Worm (Caenorhabditis elegans) whole organism, L2 larva: Measurements from ENCODE around the gene tbc-13.

Source experiments
- C34F6.9 ChIP-seq: fragments of 150-350 bp; optimal IDR thresholded peaks from 2 replicates; lab custom pipeline; 2014; ENCODE audit warnings: missing biosample characterization, missing genetic modification characterization
- F13H6.1 ChIP-seq: sonication (generic microtip); optimal IDR thresholded peaks from 2 replicates; lab custom pipeline; 2016; ENCODE audit warnings: missing genetic modification characterization, missing compliant biosample characterization
- Y55F3AM.14 ChIP-seq: fragments of 200-800 bp; sonication (Bioruptor generic); optimal IDR thresholded peaks from 2 replicates; lab custom pipeline; 2018; ENCODE audit warnings: mild to moderate bottlenecking, missing genetic modification characterization, missing compliant biosample characterization
- ZK546.5 ChIP-seq: sonication (generic microtip); optimal IDR thresholded peaks from 2 replicates; lab custom pipeline; 2017; ENCODE audit warnings: missing biosample characterization, missing genetic modification characterization
- alr-1 ChIP-seq: fragments of 150-350 bp; optimal IDR thresholded peaks from 2 replicates; lab custom pipeline; 2014; ENCODE audit warnings: missing biosample characterization, missing genetic modification characterization
- ama-1 ChIP-seq: fragments of 150-350 bp; optimal IDR thresholded peaks from 2 replicates; lab custom pipeline; 2018; ENCODE audit warnings: inconsistent platforms
- blmp-1 ChIP-seq: sonication (generic microtip); optimal IDR thresholded peaks from 2 replicates; lab custom pipeline; 2017; ENCODE audit warnings: missing genetic modification characterization, mild to moderate bottlenecking, missing compliant biosample characterization, antibody characterized with exemption, moderate library complexity; ENCODE audit not compliant: insufficient read depth
- ceh-16 ChIP-seq: fragments of 150-350 bp; optimal IDR thresholded peaks from 2 replicates; lab custom pipeline; 2014; ENCODE audit warnings: missing biosample characterization, missing genetic modification characterization
- ceh-82 ChIP-seq: fragments of 150-350 bp; optimal IDR thresholded peaks from 2 replicates; lab custom pipeline; 2014; ENCODE audit warnings: missing biosample characterization, missing genetic modification characterization
- crh-2 ChIP-seq: sonication (generic microtip); optimal IDR thresholded peaks from 2 replicates; lab custom pipeline; 2017; ENCODE audit warnings: missing biosample characterization, missing genetic modification characterization
- dmd-4 ChIP-seq: sonication (generic microtip); optimal IDR thresholded peaks from 2 replicates; lab custom pipeline; 2017; ENCODE audit warnings: missing biosample characterization, missing genetic modification characterization
- egl-27 ChIP-seq: sonication (generic microtip); optimal IDR thresholded peaks from 3 replicates; lab custom pipeline; 2017; ENCODE audit warnings: missing biosample characterization, missing genetic modification reagents, missing genetic modification characterization
- elt-1 ChIP-seq: fragments of 150-350 bp; optimal IDR thresholded peaks from 2 replicates; lab custom pipeline; 2014; ENCODE audit warnings: missing biosample characterization, missing genetic modification characterization
- elt-3 ChIP-seq: sonication (generic microtip); optimal IDR thresholded peaks from 2 replicates; lab custom pipeline; 2017; ENCODE audit warnings: missing biosample characterization, missing genetic modification characterization
- fos-1 ChIP-seq: fragments of 150-350 bp; optimal IDR thresholded peaks from 2 replicates; lab custom pipeline; 2014; ENCODE audit warnings: missing biosample characterization, missing genetic modification characterization
- gmeb-1 ChIP-seq: fragments of 150-350 bp; optimal IDR thresholded peaks from 2 replicates; lab custom pipeline; 2014; ENCODE audit warnings: missing biosample characterization, missing genetic modification characterization
- lin-11 ChIP-seq: fragments of 150-350 bp; sonication (generic microtip); optimal IDR thresholded peaks from 2 replicates; lab custom pipeline; 2014; ENCODE audit warnings: missing biosample characterization, missing genetic modification characterization, inconsistent platforms, mixed read lengths
- lin-13 ChIP-seq: fragments of 150-350 bp; optimal IDR thresholded peaks from 2 replicates; lab custom pipeline; 2014; ENCODE audit warnings: missing biosample characterization, missing genetic modification reagents, missing genetic modification characterization
- lsy-2 ChIP-seq, 2 experiments: fragments of 150-350 bp in 1 of 2; sonication (generic microtip) in 1 of 2; optimal IDR thresholded peaks; 2 replicates each; lab custom pipeline; 2014 to 2017; ENCODE audit warnings: missing biosample characterization in 2 of 2, missing genetic modification characterization in 2 of 2
- mab-5 ChIP-seq: fragments of 150-350 bp; optimal IDR thresholded peaks from 2 replicates; lab custom pipeline; 2014; ENCODE audit warnings: missing biosample characterization, missing genetic modification characterization
- nhr-10 ChIP-seq: sonication (generic microtip); optimal IDR thresholded peaks from 2 replicates; lab custom pipeline; 2017; ENCODE audit warnings: missing biosample characterization, missing genetic modification characterization
- nhr-11 ChIP-seq: fragments of 150-350 bp; optimal IDR thresholded peaks from 2 replicates; lab custom pipeline; 2014; ENCODE audit warnings: missing biosample characterization, missing genetic modification characterization
- nhr-129 ChIP-seq: fragments of 150-350 bp; optimal IDR thresholded peaks from 2 replicates; lab custom pipeline; 2014; ENCODE audit warnings: missing biosample characterization, missing genetic modification characterization
- nhr-21 ChIP-seq: fragments of 150-350 bp; optimal IDR thresholded peaks from 2 replicates; lab custom pipeline; 2014; ENCODE audit warnings: missing biosample characterization, missing genetic modification characterization
- nhr-23 ChIP-seq: fragments of 150-350 bp; optimal IDR thresholded peaks from 2 replicates; lab custom pipeline; 2014; ENCODE audit warnings: missing biosample characterization, missing genetic modification reagents, missing genetic modification characterization
- nhr-237 ChIP-seq: fragments of 150-350 bp; optimal IDR thresholded peaks from 2 replicates; lab custom pipeline; 2014; ENCODE audit warnings: missing biosample characterization, missing genetic modification characterization
- nhr-25 ChIP-seq: fragments of 150-350 bp; sonication (generic microtip); optimal IDR thresholded peaks from 3 replicates; lab custom pipeline; 2014; ENCODE audit warnings: missing biosample characterization, missing genetic modification characterization
- nhr-6 ChIP-seq: fragments of 150-350 bp; optimal IDR thresholded peaks from 2 replicates; lab custom pipeline; 2014; ENCODE audit warnings: missing biosample characterization, missing genetic modification characterization
- nhr-77 ChIP-seq: fragments of 150-350 bp; optimal IDR thresholded peaks from 2 replicates; lab custom pipeline; 2014; ENCODE audit warnings: missing biosample characterization, missing genetic modification characterization
- peb-1 ChIP-seq: fragments of 150-350 bp; optimal IDR thresholded peaks from 2 replicates; lab custom pipeline; 2014; ENCODE audit warnings: missing biosample characterization, missing genetic modification characterization
- sem-4 ChIP-seq: fragments of 150-350 bp; optimal IDR thresholded peaks from 2 replicates; lab custom pipeline; 2014; ENCODE audit warnings: missing biosample characterization, missing genetic modification reagents, missing genetic modification characterization
- skn-1 ChIP-seq: sonication (generic microtip); optimal IDR thresholded peaks from 2 replicates; lab custom pipeline; 2017; ENCODE audit warnings: missing biosample characterization, missing genetic modification characterization
- sma-3 ChIP-seq: sonication (generic microtip); optimal IDR thresholded peaks from 2 replicates; lab custom pipeline; 2016; ENCODE audit warnings: missing genetic modification reagents, missing genetic modification characterization, missing compliant biosample characterization
- sma-9 ChIP-seq, 2 experiments: fragments of 150-350 bp in 1 of 2; sonication (generic microtip) in 1 of 2; optimal IDR thresholded peaks; 2 replicates each; lab custom pipeline; 2014 to 2016; ENCODE audit warnings: missing genetic modification characterization in 2 of 2, mild to moderate bottlenecking in 1 of 2, missing biosample characterization in 1 of 2, missing compliant biosample characterization in 1 of 2, missing genetic modification reagents in 1 of 2, moderate library complexity in 1 of 2
- snpc-4 ChIP-seq: fragments of 150-350 bp; optimal IDR thresholded peaks from 2 replicates; lab custom pipeline; 2014; ENCODE audit warnings: missing biosample characterization, missing genetic modification characterization
- unc-39 ChIP-seq: fragments of 150-350 bp; optimal IDR thresholded peaks from 2 replicates; lab custom pipeline; 2014; ENCODE audit warnings: missing biosample characterization, missing genetic modification characterization
- unc-55 ChIP-seq: fragments of 150-350 bp; sonication (generic microtip); optimal IDR thresholded peaks from 3 replicates; lab custom pipeline; 2014; ENCODE audit warnings: missing biosample characterization, missing genetic modification reagents, missing genetic modification characterization
- unc-62 ChIP-seq: fragments of 150-350 bp; optimal IDR thresholded peaks from 2 replicates; lab custom pipeline; 2014; ENCODE audit warnings: missing biosample characterization, missing genetic modification reagents, missing genetic modification characterization
- zag-1 ChIP-seq: fragments of 150-350 bp; optimal IDR thresholded peaks from 2 replicates; lab custom pipeline; 2014; ENCODE audit warnings: missing biosample characterization, missing genetic modification characterization
- ztf-1 ChIP-seq: fragments of 200-800 bp; sonication (Bioruptor generic); conservative IDR thresholded peaks from 2 replicates; pipeline ENCODE4 v1.3.6; 2022; ENCODE audit warnings: missing genetic modification characterization, missing compliant biosample characterization
- ztf-11 ChIP-seq: sonication (generic microtip); optimal IDR thresholded peaks from 2 replicates; lab custom pipeline; 2017; ENCODE audit warnings: missing biosample characterization, missing genetic modification characterization
- ztf-4 ChIP-seq: fragments of 150-350 bp; optimal IDR thresholded peaks from 2 replicates; lab custom pipeline; 2014; ENCODE audit warnings: missing biosample characterization, missing genetic modification characterization

The tbc-13 gene

DNA sequence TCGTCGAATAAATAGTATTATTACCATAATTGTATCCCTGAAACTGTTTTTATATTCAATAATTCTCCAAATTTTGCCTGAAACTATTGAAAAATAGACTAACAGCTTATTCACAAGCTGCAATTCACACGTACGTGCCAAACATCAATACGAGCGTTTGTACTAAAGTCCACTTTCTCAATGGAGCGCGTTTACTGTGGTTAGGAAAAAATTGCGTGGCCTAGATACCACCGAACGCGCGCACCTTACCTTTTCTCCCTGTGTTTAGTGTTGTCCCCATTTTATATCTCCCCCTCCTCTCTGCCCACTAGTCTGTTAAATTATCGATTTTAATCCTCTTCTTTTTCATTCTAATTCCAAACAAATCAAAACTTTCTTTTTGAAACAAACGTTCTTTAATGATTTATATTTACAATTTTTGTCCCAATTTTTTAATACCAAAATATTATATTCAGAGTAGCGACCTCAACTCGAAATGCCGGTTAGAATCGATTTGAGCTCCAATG is 30.5 kb upstream of the tbc-13 start, which contains the start of the genes T18D3.9 and T18D3.1:
TSS of gene T18D3.9 (minus strand) at position 168 of the 506 bp plus-strand sequence.
TSS of gene T18D3.1 (plus strand) at position 456 of the 506 bp plus-strand sequence.
- TF ChIP-seq Y55F3AM.14 (GFP tag; lab: Kevin White, UChicago) (no peak), ama-1 (lab: Kevin White, UChicago) (no peak), ceh-82 (tag; lab: Kevin White, UChicago) (no peak), nhr-21 (peak; percentile 42), sma-9 (GFP tag; optimal IDR thresholded peaks at IDR 0.05; lab: Kevin White, UChicago) (peak; percentile 14), sma-9 (tag; optimal IDR thresholded peaks at IDR 0.05; lab: Kevin White, UChicago) (no peak), elt-1 (tag; lab: Kevin White, UChicago) (no peak), mab-5 (tag; lab: Kevin White, UChicago) (no peak), unc-39 (tag; lab: Kevin White, UChicago) (no peak), nhr-10 (tag; lab: Kevin White, UChicago) (no peak), zag-1 (tag; lab: Kevin White, UChicago) (no peak), nhr-129 (tag; lab: Kevin White, UChicago) (peak; percentile 60), nhr-11 (no peak), crh-2 (tag; lab: Kevin White, UChicago) (peak; percentile 46), ceh-16 (tag; lab: Kevin White, UChicago) (no peak), elt-3 (no peak), ztf-11 (tag; lab: Kevin White, UChicago) (no peak), nhr-23 (tag; lab: Kevin White, UChicago) (no peak), nhr-237 (tag; lab: Kevin White, UChicago) (no peak), gmeb-1 (tag; lab: Kevin White, UChicago) (peak; percentile 45), C34F6.9 (tag; lab: Kevin White, UChicago) (peak; percentile 65), sma-3 (peak; percentile 36), fos-1 (tag; lab: Kevin White, UChicago) (peak; percentile 42), F13H6.1 (peak; percentile 38), ZK546.5 (no peak), lin-11 (tag; lab: Kevin White, UChicago) (no peak), lsy-2 (tag; optimal IDR thresholded peaks at IDR 0.05; lab: Kevin White, UChicago) (peak in 1 of 2 experiments; percentile 60), snpc-4 (tag; lab: Kevin White, UChicago) (no peak), nhr-25 (tag; lab: Kevin White, UChicago) (peak; percentile 39), lin-13 (GFP tag; lab: Kevin White, UChicago) (peak; percentile 62), nhr-77 (no peak), alr-1 (no peak), skn-1 (tag; lab: Kevin White, UChicago) (no peak), blmp-1 (tag; lab: Kevin White, UChicago) (no peak), dmd-4 (tag; lab: Kevin White, UChicago) (no peak), unc-55 (GFP tag; lab: Kevin White, UChicago) (peak; percentile 32), peb-1 (tag; lab: Kevin White, UChicago) (no peak)

DNA sequence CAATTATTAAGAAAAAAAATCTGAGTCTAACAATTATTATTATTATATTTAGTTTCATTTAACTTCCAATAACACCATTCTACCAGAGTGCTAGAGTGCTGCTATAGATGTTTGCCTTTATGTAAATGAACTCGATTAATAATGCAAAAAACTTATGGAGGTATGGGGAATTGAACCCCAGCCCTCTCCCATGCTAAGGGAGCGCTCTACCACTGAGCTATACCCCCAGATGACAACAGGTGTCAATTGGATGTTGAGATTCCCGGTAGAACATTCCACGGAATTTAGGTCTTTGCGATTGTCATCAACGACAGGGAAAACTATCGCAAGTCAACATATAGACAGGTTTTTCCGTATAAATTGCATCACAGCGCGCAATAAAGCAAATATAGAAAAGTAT is 26.8 kb upstream of the tbc-13 start:
- TF ChIP-seq gmeb-1 (tag; lab: Kevin White, UChicago), result peak; percentile 43
- peak; percentile 19 for TF ChIP-seq nhr-6
- peak; percentile 62 for TF ChIP-seq sma-3
- peak; percentile 47 for TF ChIP-seq sem-4 (tag; lab: Kevin White, UChicago)
- TF ChIP-seq unc-62 (GFP tag; lab: Kevin White, UChicago), result no peak
- TF ChIP-seq C34F6.9 (tag; lab: Kevin White, UChicago), result no peak
- TF ChIP-seq elt-3, result no peak
- peak; percentile 20 for TF ChIP-seq fos-1 (tag; lab: Kevin White, UChicago)
- peak; percentile 56 for TF ChIP-seq egl-27
- peak; percentile 73 for TF ChIP-seq sma-9 (GFP tag; optimal IDR thresholded peaks at IDR 0.05; lab: Kevin White, UChicago)
- TF ChIP-seq sma-9 (tag; optimal IDR thresholded peaks at IDR 0.05; lab: Kevin White, UChicago), result no peak
- peak; percentile 21 for TF ChIP-seq Y55F3AM.14 (GFP tag; lab: Kevin White, UChicago)
- no peak for TF ChIP-seq nhr-25 (tag; lab: Kevin White, UChicago)
- TF ChIP-seq ztf-1 (GFP tag; lab: Robert Waterston, UW), result no peak
- TF ChIP-seq nhr-129 (tag; lab: Kevin White, UChicago), result peak; percentile 84
- TF ChIP-seq ztf-11 (tag; lab: Kevin White, UChicago), result no peak
- TF ChIP-seq lin-13 (GFP tag; lab: Kevin White, UChicago), result peak; percentile 47
- no peak for TF ChIP-seq elt-1 (tag; lab: Kevin White, UChicago)
- no peak for TF ChIP-seq nhr-11
- TF ChIP-seq F13H6.1, result peak; percentile 70
- peak; percentile 15 for TF ChIP-seq ceh-16 (tag; lab: Kevin White, UChicago)
- peak; percentile 50 for TF ChIP-seq crh-2 (tag; lab: Kevin White, UChicago)
- no peak for TF ChIP-seq mab-5 (tag; lab: Kevin White, UChicago)
- peak; percentile 83 for TF ChIP-seq nhr-21
- peak in 1 of 2 experiments; percentile 57 for TF ChIP-seq lsy-2 (tag; optimal IDR thresholded peaks at IDR 0.05; lab: Kevin White, UChicago)
- no peak for TF ChIP-seq ZK546.5
- TF ChIP-seq ztf-4, result peak; percentile 11
